Worm (Caenorhabditis elegans) whole organism, midembryonic: ENCODE data around the gene F38H4.3.

Experiments
- T22C8.4 ChIP-seq: fragments of 200-800 bp; sonication (Bioruptor generic); IDR thresholded peaks from 2 replicates; pipeline ENCODE4 v1.3.6; 2022; ENCODE audit warnings: missing genetic modification characterization, missing compliant biosample characterization
- flt-1 ChIP-seq: fragments of 200-800 bp; sonication (Bioruptor generic); IDR thresholded peaks from 2 replicates; pipeline ENCODE4 v1.3.6; 2022; ENCODE audit warnings: missing genetic modification characterization, missing compliant biosample characterization
- klf-2 ChIP-seq: fragments of 200-800 bp; sonication (Bioruptor generic); conservative IDR thresholded peaks from 2 replicates; pipeline ENCODE4 v1.3.6; 2022; ENCODE audit warnings: missing genetic modification reagents, missing genetic modification characterization, missing compliant biosample characterization
- med-1 ChIP-seq: sonication (generic microtip); optimal IDR thresholded peaks from 2 replicates; lab custom pipeline; 2017; ENCODE audit warnings: missing genetic modification characterization, mild to moderate bottlenecking, missing compliant biosample characterization, antibody characterized with exemption, missing genetic modification reagents; ENCODE audit not compliant: insufficient read depth
- ref-1 ChIP-seq: fragments of 200-800 bp; sonication (Bioruptor generic); conservative IDR thresholded peaks from 2 replicates; pipeline ENCODE4 v1.3.6; 2022; ENCODE audit warnings: missing genetic modification reagents, missing genetic modification characterization, missing compliant biosample characterization
- tab-1 ChIP-seq: fragments of 200-800 bp; sonication (Bioruptor generic); IDR thresholded peaks from 2 replicates; pipeline ENCODE4 v1.3.6; 2022; ENCODE audit warnings: missing genetic modification characterization, missing compliant biosample characterization
- ztf-23 ChIP-seq: fragments of 200-800 bp; sonication (Bioruptor generic); IDR thresholded peaks from 2 replicates; pipeline ENCODE4 v1.3.6; 2022; ENCODE audit warnings: missing genetic modification reagents, missing genetic modification characterization, missing compliant biosample characterization
- ztf-29 ChIP-seq: fragments of 200-800 bp; sonication (Bioruptor generic); IDR thresholded peaks from 2 replicates; pipeline ENCODE4 v1.3.6; 2022; ENCODE audit warnings: missing genetic modification reagents, missing genetic modification characterization, missing compliant biosample characterization

- TF ChIP-seq flt-1 (GFP tag; lab: Robert Waterston, UW) (no peak), klf-2 (GFP tag; lab: Robert Waterston, UW) (no peak), ztf-29 (GFP tag; lab: Robert Waterston, UW) (no peak), tab-1 (GFP tag; lab: Robert Waterston, UW) (0 out of 2 replicates have a peak, but pooled peaks have one; percentile 9), med-1 (GFP tag; lab: Kevin White, UChicago) (no peak), ztf-23 (GFP tag; lab: Robert Waterston, UW) (no peak), T22C8.4 (GFP tag; lab: Robert Waterston, UW) (no peak), ref-1 (no peak)
Observed at ce11 chrIV:11871898-11872297, 29.7 kb downstream of the F38H4.3 start.
